Worm (Caenorhabditis elegans) whole organism, mixed stage, embryonic: ENCODE results near the gene dars-1.

Experiments
- M03D4.4 ChIP-seq: sonication (generic microtip); optimal IDR thresholded peaks from 2 replicates; lab custom pipeline; 2017; ENCODE audit warnings: mild to moderate bottlenecking, missing genetic modification characterization, missing compliant biosample characterization
- bed-3 ChIP-seq: fragments of 200-800 bp; sonication (Bioruptor generic); optimal IDR thresholded peaks from 3 replicates; lab custom pipeline; 2018; ENCODE audit warnings: mild to moderate bottlenecking, missing genetic modification characterization, moderate library complexity, missing compliant biosample characterization
- blmp-1 ChIP-seq: fragments of 150-350 bp; optimal IDR thresholded peaks from 2 replicates; lab custom pipeline; 2014; ENCODE audit warnings: missing biosample characterization, missing genetic modification characterization
- ceh-39 ChIP-seq: fragments of 150-350 bp; optimal IDR thresholded peaks from 2 replicates; lab custom pipeline; 2014; ENCODE audit warnings: missing biosample characterization, missing genetic modification characterization
- ceh-43 ChIP-seq: fragments of 200-800 bp; sonication (Bioruptor generic); optimal IDR thresholded peaks from 2 replicates; lab custom pipeline; 2018; ENCODE audit warnings: mild to moderate bottlenecking, missing genetic modification characterization, moderate library complexity, missing compliant biosample characterization
- ceh-83 ChIP-seq: fragments of 200-800 bp; sonication (Bioruptor generic); optimal IDR thresholded peaks from 2 replicates; lab custom pipeline; 2018; ENCODE audit warnings: mild to moderate bottlenecking, missing genetic modification characterization, missing compliant biosample characterization
- ces-1 ChIP-seq: fragments of 150-350 bp; optimal IDR thresholded peaks from 2 replicates; lab custom pipeline; 2014; ENCODE audit warnings: missing biosample characterization, missing genetic modification reagents, missing genetic modification characterization
- cnd-1 ChIP-seq: fragments of 200-800 bp; sonication (Bioruptor generic); optimal IDR thresholded peaks from 2 replicates; lab custom pipeline; 2018; ENCODE audit warnings: mild to moderate bottlenecking, missing genetic modification characterization, missing compliant biosample characterization
- drap-1 ChIP-seq: fragments of 200-800 bp; sonication (Bioruptor generic); optimal IDR thresholded peaks from 3 replicates; lab custom pipeline; 2018; ENCODE audit warnings: mild to moderate bottlenecking, missing genetic modification characterization, missing compliant biosample characterization
- elt-1 ChIP-seq: sonication (generic microtip); optimal IDR thresholded peaks from 2 replicates; lab custom pipeline; 2017; ENCODE audit warnings: missing genetic modification characterization, mild to moderate bottlenecking, missing compliant biosample characterization, antibody characterized with exemption, moderate library complexity, borderline replicate concordance; ENCODE audit not compliant: insufficient read depth
- elt-3 ChIP-seq: fragments of 150-350 bp; optimal IDR thresholded peaks from 2 replicates; lab custom pipeline; 2014; ENCODE audit warnings: missing biosample characterization, missing genetic modification characterization
- flh-1 ChIP-seq: fragments of 200-800 bp; sonication (Bioruptor generic); optimal IDR thresholded peaks from 2 replicates; lab custom pipeline; 2018; ENCODE audit warnings: mild to moderate bottlenecking, missing genetic modification characterization, moderate library complexity, missing compliant biosample characterization
- ham-2 ChIP-seq: fragments of 200-800 bp; sonication (Bioruptor generic); optimal IDR thresholded peaks from 2 replicates; lab custom pipeline; 2018; ENCODE audit warnings: mild to moderate bottlenecking, missing genetic modification characterization, missing compliant biosample characterization
- hlh-1 ChIP-seq: fragments of 150-350 bp; optimal IDR thresholded peaks from 2 replicates; lab custom pipeline; 2014; ENCODE audit warnings: missing biosample characterization, missing genetic modification reagents, missing genetic modification characterization
- lin-13 ChIP-seq: fragments of 150-350 bp; optimal IDR thresholded peaks from 2 replicates; lab custom pipeline; 2014; ENCODE audit warnings: missing biosample characterization, missing genetic modification characterization
- lin-32 ChIP-seq: fragments of 200-800 bp; sonication (Bioruptor generic); optimal IDR thresholded peaks from 2 replicates; lab custom pipeline; 2018; ENCODE audit warnings: mild to moderate bottlenecking, missing genetic modification characterization, missing compliant biosample characterization
- lsy-2 ChIP-seq: fragments of 150-350 bp; optimal IDR thresholded peaks from 2 replicates; lab custom pipeline; 2014; ENCODE audit warnings: missing biosample characterization, missing genetic modification characterization
- mab-5 ChIP-seq: fragments of 150-350 bp; optimal IDR thresholded peaks from 2 replicates; lab custom pipeline; 2014; ENCODE audit warnings: missing biosample characterization, missing genetic modification characterization
- mep-1 ChIP-seq: fragments of 150-350 bp; optimal IDR thresholded peaks from 2 replicates; lab custom pipeline; 2017; ENCODE audit warnings: missing biosample characterization, missing genetic modification reagents, missing genetic modification characterization, inconsistent platforms
- mls-2 ChIP-seq: sonication (generic microtip); optimal IDR thresholded peaks from 2 replicates; lab custom pipeline; 2016; ENCODE audit warnings: mild to moderate bottlenecking, missing genetic modification characterization, moderate library complexity, missing compliant biosample characterization
- nhr-12 ChIP-seq: fragments of 150-350 bp; optimal IDR thresholded peaks from 2 replicates; lab custom pipeline; 2014; ENCODE audit warnings: missing biosample characterization, missing genetic modification characterization
- nhr-2 ChIP-seq: fragments of 150-350 bp; optimal IDR thresholded peaks from 2 replicates; lab custom pipeline; 2014; ENCODE audit warnings: missing biosample characterization, missing genetic modification characterization
- nhr-237 ChIP-seq: fragments of 150-350 bp; optimal IDR thresholded peaks from 2 replicates; lab custom pipeline; 2014; ENCODE audit warnings: missing biosample characterization, missing genetic modification characterization
- nhr-28 ChIP-seq: fragments of 150-350 bp; optimal IDR thresholded peaks from 2 replicates; lab custom pipeline; 2014; ENCODE audit warnings: missing biosample characterization, missing genetic modification characterization
- nhr-76 ChIP-seq: sonication (generic microtip); optimal IDR thresholded peaks from 2 replicates; lab custom pipeline; 2017; ENCODE audit warnings: missing biosample characterization, missing genetic modification characterization
- pha-4 ChIP-seq: fragments of 150-350 bp; optimal IDR thresholded peaks from 2 replicates; lab custom pipeline; 2018; ENCODE audit warnings: missing biosample characterization, missing genetic modification reagents, missing genetic modification characterization
- sem-2 ChIP-seq: fragments of 200-800 bp; sonication (Bioruptor generic); optimal IDR thresholded peaks from 2 replicates; lab custom pipeline; 2018; ENCODE audit warnings: mild to moderate bottlenecking, missing genetic modification characterization, missing compliant biosample characterization
- snpc-4 ChIP-seq: fragments of 150-350 bp; optimal IDR thresholded peaks from 2 replicates; lab custom pipeline; 2014; ENCODE audit warnings: missing biosample characterization, missing genetic modification characterization
- sptf-1 ChIP-seq: sonication (generic microtip); optimal IDR thresholded peaks from 2 replicates; lab custom pipeline; 2017; ENCODE audit warnings: mild to moderate bottlenecking, missing genetic modification characterization, moderate library complexity, missing compliant biosample characterization
- tbx-8 ChIP-seq: fragments of 200-800 bp; sonication (Bioruptor generic); optimal IDR thresholded peaks from 2 replicates; lab custom pipeline; 2018; ENCODE audit warnings: mild to moderate bottlenecking, missing genetic modification characterization, moderate library complexity, missing compliant biosample characterization
- unc-120 ChIP-seq: sonication (generic microtip); optimal IDR thresholded peaks from 2 replicates; lab custom pipeline; 2017; ENCODE audit warnings: missing genetic modification characterization, missing compliant biosample characterization; ENCODE audit not compliant: poor library complexity, severe bottlenecking
- unc-39 ChIP-seq: fragments of 150-350 bp; optimal IDR thresholded peaks from 2 replicates; lab custom pipeline; 2014; ENCODE audit warnings: missing biosample characterization, missing genetic modification characterization
- unc-62 ChIP-seq: fragments of 150-350 bp; optimal IDR thresholded peaks from 2 replicates; lab custom pipeline; 2014; ENCODE audit warnings: missing biosample characterization, missing genetic modification reagents, missing genetic modification characterization
- zip-8 ChIP-seq: fragments of 150-350 bp; optimal IDR thresholded peaks from 2 replicates; lab custom pipeline; 2014; ENCODE audit warnings: missing biosample characterization, missing genetic modification characterization
- ztf-11 ChIP-seq: fragments of 150-350 bp; optimal IDR thresholded peaks from 2 replicates; lab custom pipeline; 2014; ENCODE audit warnings: missing biosample characterization, missing genetic modification characterization

The dars-1 gene

ce11 chrIII:9457192-9458103 is 33.6 kb downstream of the dars-1 start:
- TF ChIP-seq elt-1 (tag; lab: Kevin White, UChicago) (no peak), hlh-1 (tag; lab: Kevin White, UChicago) (peak; percentile 88), unc-120 (tag; lab: Kevin White, UChicago) (peak; percentile 57), unc-62 (GFP tag; lab: Kevin White, UChicago) (peak; percentile 89)

ce11 chrIII:9455980-9456658 is 34.9 kb downstream of the dars-1 start, which contains the start of the genes rheb-1 and spk-1:
TSS of gene rheb-1 (minus strand) at chrIII:9456030.
TSS of gene spk-1 (plus strand) at chrIII:9456608.
- TF ChIP-seq mls-2 (tag; lab: Kevin White, UChicago) (peak; percentile 36), ham-2 (GFP tag; lab: Kevin White, UChicago) (no peak), blmp-1 (no peak), ztf-11 (tag; lab: Kevin White, UChicago) (no peak), nhr-237 (tag; lab: Kevin White, UChicago) (peak; percentile 7), ceh-83 (no peak), nhr-28 (tag; lab: Kevin White, UChicago) (no peak), unc-39 (tag; lab: Kevin White, UChicago) (no peak), pha-4 (tag; lab: Kevin White, UChicago) (peak; percentile 81), zip-8 (tag; lab: Kevin White, UChicago) (no peak), nhr-76 (no peak), lin-32 (no peak), elt-1 (tag; lab: Kevin White, UChicago) (no peak), drap-1 (GFP tag; lab: Kevin White, UChicago) (peak; percentile 28), snpc-4 (tag; lab: Kevin White, UChicago) (no peak), sptf-1 (peak; percentile 69), nhr-2 (tag; lab: Kevin White, UChicago) (peak; percentile 2), ces-1 (GFP tag; lab: Kevin White, UChicago) (peak; percentile 45), unc-62 (GFP tag; lab: Kevin White, UChicago) (peak; percentile 30), lsy-2 (tag; lab: Kevin White, UChicago) (peak; percentile 96), sem-2 (GFP tag; lab: Kevin White, UChicago) (no peak), flh-1 (GFP tag; lab: Kevin White, UChicago) (no peak), lin-13 (tag; lab: Kevin White, UChicago) (peak; percentile 40), M03D4.4 (tag; lab: Kevin White, UChicago) (no peak), tbx-8 (GFP tag; lab: Kevin White, UChicago) (no peak), cnd-1 (tag; lab: Kevin White, UChicago) (peak; percentile 18), hlh-1 (tag; lab: Kevin White, UChicago) (peak; percentile 3), elt-3 (tag; lab: Kevin White, UChicago) (no peak), ceh-39 (tag; lab: Kevin White, UChicago) (peak; percentile 98), nhr-12 (tag; lab: Kevin White, UChicago) (no peak), unc-120 (tag; lab: Kevin White, UChicago) (peak; percentile 50), mab-5 (no peak), ceh-43 (GFP tag; lab: Kevin White, UChicago) (no peak), bed-3 (no peak), mep-1 (tag; lab: Kevin White, UChicago) (peak; percentile 79)

ce11 chrIII:9454730-9455129 is 36.3 kb downstream of the dars-1 start:
- TF ChIP-seq flh-1 (GFP tag; lab: Kevin White, UChicago) (no peak), hlh-1 (tag; lab: Kevin White, UChicago) (no peak), mep-1 (tag; lab: Kevin White, UChicago) (no peak)
- TF ChIP-seq, all 35 proteins: peak for 0
